Worm (Caenorhabditis elegans): ENCODE results near the gene T27E7.5.

DNA sequence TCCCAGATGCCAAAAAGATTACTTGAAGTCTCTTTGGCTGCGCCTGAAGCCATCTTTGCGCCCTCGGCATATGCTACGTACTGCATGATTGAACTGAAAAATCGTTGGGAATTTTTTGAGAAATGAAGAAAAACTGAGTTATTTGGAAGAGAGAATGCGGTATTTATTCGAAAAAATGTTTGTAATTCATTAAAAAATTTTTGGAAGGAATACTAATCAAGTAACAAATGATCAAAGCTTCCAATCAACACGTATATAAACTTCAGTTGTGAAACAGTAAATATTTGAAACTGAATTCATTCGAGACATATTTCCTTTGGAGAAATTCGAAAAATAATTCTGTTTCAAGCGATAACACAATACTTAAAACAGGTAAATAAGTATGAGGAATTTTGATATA lies 5.6 kb downstream of the T27E7.5 start, which contains the start of gene pals-29:
- no peak for TF ChIP-seq snpc-4 (GFP tag; optimal IDR thresholded peaks at IDR 0.05)
- TF ChIP-seq snpc-4 (tag; optimal IDR thresholded peaks at IDR 0.05): no peak
- TF ChIP-seq unc-62 (GFP tag; optimal IDR thresholded peaks at IDR 0.05): no peak
- TF ChIP-seq ceh-58 (GFP tag; IDR thresholded peaks at IDR 0.05): no peak
- no peak for TF ChIP-seq dpff-1 (tag; optimal IDR thresholded peaks at IDR 0.05)
- TF ChIP-seq fkh-3 (tag; optimal IDR thresholded peaks at IDR 0.05): no peak
- TF ChIP-seq unc-130 (GFP tag; optimal IDR thresholded peaks at IDR 0.05): no peak
- no peak for TF ChIP-seq aptf-3 (GFP tag; IDR thresholded peaks at IDR 0.05)

Measured in whole organism, young adult.